Worm (Caenorhabditis elegans) whole organism, L2 larva: Measurements from ENCODE around the gene ddx-15.

Source experiments
- F13H6.1 ChIP-seq: sonication (generic microtip); optimal IDR thresholded peaks from 2 replicates; lab custom pipeline; 2016; ENCODE audit warnings: missing genetic modification characterization, missing compliant biosample characterization
- ama-1 ChIP-seq: fragments of 150-350 bp; optimal IDR thresholded peaks from 2 replicates; lab custom pipeline; 2018; ENCODE audit warnings: inconsistent platforms
- ceh-82 ChIP-seq: fragments of 150-350 bp; optimal IDR thresholded peaks from 2 replicates; lab custom pipeline; 2014; ENCODE audit warnings: missing biosample characterization, missing genetic modification characterization
- elt-3 ChIP-seq: sonication (generic microtip); optimal IDR thresholded peaks from 2 replicates; lab custom pipeline; 2017; ENCODE audit warnings: missing biosample characterization, missing genetic modification characterization
- mab-5 ChIP-seq: fragments of 150-350 bp; optimal IDR thresholded peaks from 2 replicates; lab custom pipeline; 2014; ENCODE audit warnings: missing biosample characterization, missing genetic modification characterization
- mdl-1 ChIP-seq, 2 experiments: fragments of 150-350 bp in 1 of 2; sonication (generic microtip) in 1 of 2; optimal IDR thresholded peaks; 2 replicates each; lab custom pipeline; 2017; ENCODE audit warnings: missing biosample characterization in 2 of 2, missing genetic modification characterization in 2 of 2
- nhr-11 ChIP-seq: fragments of 150-350 bp; optimal IDR thresholded peaks from 2 replicates; lab custom pipeline; 2014; ENCODE audit warnings: missing biosample characterization, missing genetic modification characterization
- nhr-12 ChIP-seq: fragments of 150-350 bp; optimal IDR thresholded peaks from 2 replicates; lab custom pipeline; 2014; ENCODE audit warnings: missing biosample characterization, missing genetic modification characterization
- nhr-77 ChIP-seq: fragments of 150-350 bp; optimal IDR thresholded peaks from 2 replicates; lab custom pipeline; 2014; ENCODE audit warnings: missing biosample characterization, missing genetic modification characterization

DNA sequence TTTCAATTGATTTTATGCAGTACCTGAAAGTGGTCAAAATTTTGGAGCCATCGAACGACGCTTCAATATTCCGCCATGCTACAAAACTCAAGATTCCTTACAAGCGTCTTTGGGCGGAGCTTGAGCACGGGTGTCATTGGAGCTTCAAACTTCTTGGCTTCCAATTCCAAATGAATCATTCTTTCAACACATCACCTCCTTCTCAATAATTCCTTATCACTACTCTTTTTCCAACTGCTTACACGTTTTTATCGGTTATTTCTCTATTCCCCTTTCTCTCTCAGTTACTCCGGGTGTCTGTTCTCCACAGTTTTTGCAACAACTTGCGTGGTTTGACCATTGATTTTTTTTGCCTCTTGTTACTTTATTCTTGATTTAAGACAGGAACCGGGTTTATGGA, 44.8 kb downstream of the ddx-15 start, which contains the start of gene F09F7.5:
- TF ChIP-seq ama-1 (lab: Kevin White, UChicago) (no peak), nhr-77 (tag; lab: Kevin White, UChicago) (no peak), nhr-11 (tag; lab: Kevin White, UChicago) (no peak), mdl-1 (tag; optimal IDR thresholded peaks at IDR 0.05; lab: Kevin White, UChicago) (no peak), elt-3 (tag; lab: Kevin White, UChicago) (no peak), F13H6.1 (no peak), mab-5 (no peak), ceh-82 (tag; lab: Kevin White, UChicago) (no peak), nhr-12 (tag; lab: Kevin White, UChicago) (no peak)
